Worm (Caenorhabditis elegans) whole organism, young adult: ENCODE results near the gene B0457.2.

ENCODE experiments used
- B0035.1 ChIP-seq: sonication (generic microtip); optimal IDR thresholded peaks from 2 replicates; lab custom pipeline; 2016; ENCODE audit warnings: missing genetic modification characterization, mild to moderate bottlenecking, missing compliant biosample characterization, missing genotype, missing genetic modification reagents
- B0336.3 ChIP-seq: fragments of 200-800 bp; sonication (Bioruptor generic); IDR thresholded peaks from 2 replicates; pipeline ENCODE4 v1.3.6; 2022; ENCODE audit warnings: missing genetic modification characterization, missing compliant biosample characterization
- D2030.7 ChIP-seq: fragments of 200-800 bp; sonication (Bioruptor generic); IDR thresholded peaks from 2 replicates; pipeline ENCODE4 v1.3.6; 2022; ENCODE audit warnings: missing genetic modification reagents, missing genetic modification characterization, missing compliant biosample characterization
- F33H1.4 ChIP-seq: fragments of 200-800 bp; sonication (Bioruptor generic); IDR thresholded peaks from 2 replicates; pipeline ENCODE4 v1.3.6; 2022; ENCODE audit warnings: missing genetic modification reagents, missing genetic modification characterization, missing compliant biosample characterization
- F37B4.10 ChIP-seq: fragments of 200-800 bp; sonication (Bioruptor generic); IDR thresholded peaks from 2 replicates; pipeline ENCODE4 v1.3.6; 2022; ENCODE audit warnings: missing genetic modification characterization, missing compliant biosample characterization
- F57A8.1 ChIP-seq: fragments of 200-800 bp; sonication (Bioruptor generic); optimal IDR thresholded peaks from 2 replicates; lab custom pipeline; 2018; ENCODE audit warnings: mild to moderate bottlenecking, missing genetic modification characterization, moderate library complexity, missing compliant biosample characterization
- K12H6.12 ChIP-seq: fragments of 200-800 bp; sonication (Bioruptor generic); optimal IDR thresholded peaks from 2 replicates; lab custom pipeline; 2018; ENCODE audit warnings: mild to moderate bottlenecking, missing genetic modification characterization, missing compliant biosample characterization
- T26A5.8 ChIP-seq: sonication (generic microtip); optimal IDR thresholded peaks from 2 replicates; lab custom pipeline; 2016; ENCODE audit warnings: missing genetic modification characterization, missing compliant biosample characterization
- Y53F4B.3 ChIP-seq: fragments of 200-800 bp; sonication (Bioruptor generic); IDR thresholded peaks from 2 replicates; pipeline ENCODE4 v1.3.6; 2022; ENCODE audit warnings: missing genetic modification reagents, missing genetic modification characterization, missing compliant biosample characterization
- Y56A3A.18 ChIP-seq: fragments of 200-800 bp; sonication (Bioruptor generic); IDR thresholded peaks from 2 replicates; pipeline ENCODE4 v1.3.6; 2022; ENCODE audit warnings: missing genetic modification reagents, missing genetic modification characterization, missing compliant biosample characterization
- Y67H2A.10 ChIP-seq: fragments of 200-800 bp; sonication (Bioruptor generic); conservative IDR thresholded peaks from 2 replicates; pipeline ENCODE4 v1.3.6; 2022; ENCODE audit warnings: missing genetic modification reagents, missing genetic modification characterization, missing compliant biosample characterization
- ZK185.1 ChIP-seq: sonication (generic microtip); optimal IDR thresholded peaks from 2 replicates; lab custom pipeline; 2016; ENCODE audit warnings: mild to moderate bottlenecking, missing genetic modification characterization, missing compliant biosample characterization; ENCODE audit not compliant: poor library complexity, severe bottlenecking
- aptf-2 ChIP-seq: fragments of 200-800 bp; sonication (Bioruptor generic); conservative IDR thresholded peaks from 2 replicates; pipeline ENCODE4 v1.3.6; 2022; ENCODE audit warnings: missing genetic modification reagents, missing genetic modification characterization, missing compliant biosample characterization
- attf-3 ChIP-seq: fragments of 200-800 bp; sonication (Bioruptor generic); conservative IDR thresholded peaks from 2 replicates; pipeline ENCODE4 v1.3.6; 2022; ENCODE audit warnings: missing genetic modification reagents, missing genetic modification characterization, missing compliant biosample characterization
- ccch-3 ChIP-seq: fragments of 200-800 bp; sonication (Bioruptor generic); optimal IDR thresholded peaks from 2 replicates; lab custom pipeline; 2018; ENCODE audit warnings: mild to moderate bottlenecking, missing genetic modification characterization, missing compliant biosample characterization
- cebp-2 ChIP-seq: fragments of 200-800 bp; sonication (Bioruptor generic); IDR thresholded peaks from 2 replicates; pipeline ENCODE4 v1.3.6; 2022; ENCODE audit warnings: missing genetic modification characterization, missing compliant biosample characterization
- ceh-58 ChIP-seq: fragments of 200-800 bp; sonication (Bioruptor generic); IDR thresholded peaks from 2 replicates; pipeline ENCODE4 v1.3.6; 2022; ENCODE audit warnings: missing genetic modification characterization, missing compliant biosample characterization
- ceh-79 ChIP-seq: sonication (generic microtip); optimal IDR thresholded peaks from 2 replicates; lab custom pipeline; 2017; ENCODE audit warnings: mild to moderate bottlenecking, missing genetic modification characterization, missing compliant biosample characterization
- die-1 ChIP-seq: sonication (generic microtip); optimal IDR thresholded peaks from 2 replicates; lab custom pipeline; 2016; ENCODE audit warnings: missing genotype, mild to moderate bottlenecking, missing genetic modification characterization, missing compliant biosample characterization
- dpl-1 ChIP-seq: fragments of 150-350 bp; optimal IDR thresholded peaks from 2 replicates; lab custom pipeline; 2014; ENCODE audit warnings: missing biosample characterization, missing genetic modification reagents, missing genetic modification characterization
- egl-44 ChIP-seq: fragments of 200-800 bp; sonication (Bioruptor generic); IDR thresholded peaks from 2 replicates; pipeline ENCODE4 v1.3.6; 2022; ENCODE audit warnings: missing genetic modification reagents, missing genetic modification characterization, missing compliant biosample characterization
- egrh-3 ChIP-seq: fragments of 200-800 bp; sonication (Bioruptor generic); IDR thresholded peaks from 2 replicates; pipeline ENCODE4 v1.3.6; 2022; ENCODE audit warnings: missing genetic modification reagents, missing genetic modification characterization, missing compliant biosample characterization
- ekl-4 ChIP-seq: fragments of 200-800 bp; sonication (Bioruptor generic); IDR thresholded peaks from 2 replicates; pipeline ENCODE4 v1.3.6; 2022; ENCODE audit warnings: missing genetic modification reagents, missing genetic modification characterization, missing compliant biosample characterization
- hlh-12 ChIP-seq: sonication (generic microtip); optimal IDR thresholded peaks from 2 replicates; lab custom pipeline; 2016; ENCODE audit warnings: missing genetic modification characterization, missing compliant biosample characterization
- hrde-1 ChIP-seq: sonication (generic microtip); optimal IDR thresholded peaks from 2 replicates; lab custom pipeline; 2016; ENCODE audit warnings: missing genetic modification characterization, mild to moderate bottlenecking, missing compliant biosample characterization, moderate library complexity, missing genotype, missing genetic modification reagents, borderline replicate concordance
- hsf-1 ChIP-seq: fragments of 200-800 bp; sonication (Bioruptor generic); IDR thresholded peaks from 2 replicates; pipeline ENCODE4 v1.3.6; 2022; ENCODE audit warnings: missing genetic modification reagents, missing genetic modification characterization, missing compliant biosample characterization
- let-526 ChIP-seq: fragments of 200-800 bp; sonication (Bioruptor generic); IDR thresholded peaks from 2 replicates; pipeline ENCODE4 v1.3.6; 2022; ENCODE audit warnings: missing genetic modification reagents, missing genetic modification characterization, missing compliant biosample characterization
- lin-26 ChIP-seq: fragments of 200-800 bp; sonication (Bioruptor generic); IDR thresholded peaks from 2 replicates; pipeline ENCODE4 v1.3.6; 2022; ENCODE audit warnings: missing genetic modification reagents, missing genetic modification characterization, missing compliant biosample characterization
- lin-35 ChIP-seq, 3 experiments: fragments of 150-350 bp in 2 of 3; sonication (generic microtip) in 1 of 3; optimal IDR thresholded peaks; 2 replicates each; lab custom pipeline; 2014 to 2018; ENCODE audit warnings: missing biosample characterization in 3 of 3, missing genetic modification characterization in 3 of 3, missing genetic modification reagents in 3 of 3
- lir-1 ChIP-seq: fragments of 200-800 bp; sonication (Bioruptor generic); conservative IDR thresholded peaks from 2 replicates; pipeline ENCODE4 v1.3.6; 2022; ENCODE audit warnings: missing genetic modification reagents, missing genetic modification characterization, missing compliant biosample characterization
- mel-28 ChIP-seq: sonication (generic microtip); optimal IDR thresholded peaks from 2 replicates; lab custom pipeline; 2016; ENCODE audit warnings: borderline replicate concordance, mild to moderate bottlenecking, missing genetic modification characterization, missing compliant biosample characterization
- nfyb-1 ChIP-seq: fragments of 200-800 bp; sonication (Bioruptor generic); IDR thresholded peaks from 2 replicates; pipeline ENCODE4 v1.3.6; 2022; ENCODE audit warnings: missing genetic modification reagents, missing genetic modification characterization, missing compliant biosample characterization
- nhr-90 ChIP-seq: sonication (generic microtip); optimal IDR thresholded peaks from 2 replicates; lab custom pipeline; 2016; ENCODE audit warnings: missing genotype, mild to moderate bottlenecking, missing genetic modification characterization, missing compliant biosample characterization
- pha-4 ChIP-seq: fragments of 150-350 bp; sonication (generic microtip); optimal IDR thresholded peaks from 2 replicates; lab custom pipeline; 2014; ENCODE audit warnings: missing biosample characterization, missing genetic modification reagents, missing genetic modification characterization
- rcor-1 ChIP-seq: fragments of 200-800 bp; sonication (Bioruptor generic); IDR thresholded peaks from 2 replicates; pipeline ENCODE4 v1.3.6; 2022; ENCODE audit warnings: missing genetic modification reagents, missing genetic modification characterization, missing compliant biosample characterization
- sea-2 ChIP-seq: fragments of 200-800 bp; sonication (Bioruptor generic); IDR thresholded peaks from 2 replicates; pipeline ENCODE4 v1.3.6; 2022; ENCODE audit warnings: missing genetic modification characterization, missing compliant biosample characterization
- snpc-1.3 ChIP-seq: sonication (generic microtip); optimal IDR thresholded peaks from 2 replicates; lab custom pipeline; 2017; ENCODE audit warnings: missing genetic modification characterization, mild to moderate bottlenecking, missing compliant biosample characterization, antibody characterized with exemption, moderate library complexity, missing genotype, missing genetic modification reagents; ENCODE audit not compliant: insufficient read depth
- somi-1 ChIP-seq: fragments of 200-800 bp; sonication (Bioruptor generic); optimal IDR thresholded peaks from 2 replicates; lab custom pipeline; 2018; ENCODE audit warnings: mild to moderate bottlenecking, missing genetic modification characterization, missing compliant biosample characterization
- tbp1 ChIP-seq: fragments of 200-800 bp; sonication (Bioruptor generic); optimal IDR thresholded peaks from 2 replicates; lab custom pipeline; 2018; ENCODE audit warnings: mild to moderate bottlenecking, missing genetic modification characterization, missing compliant biosample characterization
- tbx-9 ChIP-seq: sonication (generic microtip); optimal IDR thresholded peaks from 2 replicates; lab custom pipeline; 2016; ENCODE audit warnings: borderline replicate concordance, missing genetic modification characterization, inconsistent platforms, missing compliant biosample characterization
- tlf-1 ChIP-seq: fragments of 200-800 bp; sonication (Bioruptor generic); optimal IDR thresholded peaks from 2 replicates; lab custom pipeline; 2018; ENCODE audit warnings: mild to moderate bottlenecking, missing genetic modification characterization, missing compliant biosample characterization
- unc-62 ChIP-seq: fragments of 150-350 bp; optimal IDR thresholded peaks from 2 replicates; lab custom pipeline; 2014; ENCODE audit warnings: missing biosample characterization, missing genetic modification reagents, missing genetic modification characterization
- ztf-22 ChIP-seq: fragments of 200-800 bp; sonication (Bioruptor generic); optimal IDR thresholded peaks from 2 replicates; lab custom pipeline; 2018; ENCODE audit warnings: mild to moderate bottlenecking, missing genetic modification characterization, moderate library complexity, missing compliant biosample characterization
- ztf-28 ChIP-seq: fragments of 200-800 bp; sonication (Bioruptor generic); IDR thresholded peaks from 2 replicates; pipeline ENCODE4 v1.3.6; 2022; ENCODE audit warnings: missing genetic modification reagents, missing genetic modification characterization, missing compliant biosample characterization

B0457.2 gene

ce11 chrII:8938907-8939622, 12.7 kb upstream of the B0457.2 start (continued):
- no peak for TF ChIP-seq lin-35 (GFP tag; optimal IDR thresholded peaks at IDR 0.05; lab: Kevin White, UChicago)
- TF ChIP-seq die-1 (tag; lab: Kevin White, UChicago): no peak
- peak; percentile 30 for TF ChIP-seq tbp1 (GFP tag; lab: Kevin White, UChicago)
- TF ChIP-seq hsf-1 (GFP tag; lab: Robert Waterston, UW): no peak
- TF ChIP-seq nfyb-1 (GFP tag; lab: Robert Waterston, UW): peak; percentile 62; the same call in 1 of the 2 replicates
- TF ChIP-seq ZK185.1 (tag; lab: Kevin White, UChicago): peak; percentile 1
- TF ChIP-seq Y67H2A.10: no peak
- TF ChIP-seq Y53F4B.3 (GFP tag; lab: Robert Waterston, UW): no peak
- TF ChIP-seq somi-1 (GFP tag; lab: Kevin White, UChicago): no peak

- no peak for TF ChIP-seq K12H6.12 (tag; lab: Kevin White, UChicago)
- no peak for TF ChIP-seq cebp-2
- TF ChIP-seq egl-44 (GFP tag; lab: Robert Waterston, UW): no peak
- peak; percentile 94 for TF ChIP-seq tlf-1 (GFP tag; lab: Kevin White, UChicago)
- no peak for TF ChIP-seq pha-4 (tag; lab: Kevin White, UChicago)
- no peak for TF ChIP-seq ceh-79 (tag; lab: Kevin White, UChicago)
- TF ChIP-seq unc-62 (GFP tag; lab: Kevin White, UChicago): no peak
- peak; percentile 55 for TF ChIP-seq attf-3 (GFP tag; lab: Robert Waterston, UW)
- peak; percentile 44; the same call in 1 of the 2 replicates for TF ChIP-seq Y53F4B.3 (GFP tag; lab: Robert Waterston, UW)
- no peak for TF ChIP-seq F37B4.10 (GFP tag; lab: Robert Waterston, UW)
- TF ChIP-seq nhr-90 (tag; lab: Kevin White, UChicago): no peak
- peak; percentile 90 for TF ChIP-seq Y56A3A.18 (GFP tag; lab: Robert Waterston, UW)
- TF ChIP-seq ztf-22 (GFP tag; lab: Kevin White, UChicago): no peak
- TF ChIP-seq B0035.1 (tag; lab: Kevin White, UChicago): peak; percentile 53
- peak; percentile 75 for TF ChIP-seq lin-26
- no peak for TF ChIP-seq hlh-12 (tag; lab: Kevin White, UChicago)
- TF ChIP-seq let-526: peak; percentile 44; the same call in 1 of the 2 replicates
- no peak for TF ChIP-seq ccch-3 (GFP tag; lab: Kevin White, UChicago)
- TF ChIP-seq F33H1.4 (GFP tag; lab: Robert Waterston, UW): peak; percentile 99
- TF ChIP-seq tbx-9 (tag; lab: Kevin White, UChicago): no peak
- peak; percentile 62; the same call in 1 of the 2 replicates for TF ChIP-seq Y67H2A.10
- peak; percentile 81 for TF ChIP-seq lir-1
- peak; percentile 97 for TF ChIP-seq D2030.7
- TF ChIP-seq T26A5.8: no peak
- TF ChIP-seq ekl-4: peak; percentile 86
- TF ChIP-seq egrh-3 (GFP tag; lab: Robert Waterston, UW): peak; percentile 31; the same call in 1 of the 2 replicates
- TF ChIP-seq snpc-1.3: peak; percentile 90
- TF ChIP-seq F57A8.1 (GFP tag; lab: Kevin White, UChicago): no peak
- TF ChIP-seq aptf-2 (GFP tag; lab: Robert Waterston, UW): peak; percentile 45; the same call in 1 of the 2 replicates
- TF ChIP-seq tbp1 (GFP tag; lab: Kevin White, UChicago): peak; percentile 72
- peak; percentile 79 for TF ChIP-seq hrde-1 (tag; lab: Kevin White, UChicago)
- no peak for TF ChIP-seq mel-28 (tag; lab: Kevin White, UChicago)
- peak; percentile 93 for TF ChIP-seq B0336.3 (GFP tag; lab: Robert Waterston, UW)
- TF ChIP-seq dpl-1 (GFP tag; lab: Kevin White, UChicago): peak; percentile 95
- peak; percentile 94 for TF ChIP-seq rcor-1 (GFP tag; lab: Robert Waterston, UW)
- 0 out of 2 replicates have a peak, but pooled peaks have one; percentile 35 for TF ChIP-seq ceh-58 (GFP tag; lab: Robert Waterston, UW)
- no peak for TF ChIP-seq sea-2 (GFP tag; lab: Robert Waterston, UW)
- TF ChIP-seq ztf-28 (GFP tag; lab: Robert Waterston, UW): peak; percentile 94
Observed at ce11 chrII:8933693-8934432, 7.5 kb upstream of the B0457.2 start, which contains the start of gene T21B10.3. T21B10.3 (plus strand) TSS chrII:8934382.
